Fruit fly (Drosophila melanogaster): ENCODE results near the gene CG31882.

The CG31882 gene

DNA sequence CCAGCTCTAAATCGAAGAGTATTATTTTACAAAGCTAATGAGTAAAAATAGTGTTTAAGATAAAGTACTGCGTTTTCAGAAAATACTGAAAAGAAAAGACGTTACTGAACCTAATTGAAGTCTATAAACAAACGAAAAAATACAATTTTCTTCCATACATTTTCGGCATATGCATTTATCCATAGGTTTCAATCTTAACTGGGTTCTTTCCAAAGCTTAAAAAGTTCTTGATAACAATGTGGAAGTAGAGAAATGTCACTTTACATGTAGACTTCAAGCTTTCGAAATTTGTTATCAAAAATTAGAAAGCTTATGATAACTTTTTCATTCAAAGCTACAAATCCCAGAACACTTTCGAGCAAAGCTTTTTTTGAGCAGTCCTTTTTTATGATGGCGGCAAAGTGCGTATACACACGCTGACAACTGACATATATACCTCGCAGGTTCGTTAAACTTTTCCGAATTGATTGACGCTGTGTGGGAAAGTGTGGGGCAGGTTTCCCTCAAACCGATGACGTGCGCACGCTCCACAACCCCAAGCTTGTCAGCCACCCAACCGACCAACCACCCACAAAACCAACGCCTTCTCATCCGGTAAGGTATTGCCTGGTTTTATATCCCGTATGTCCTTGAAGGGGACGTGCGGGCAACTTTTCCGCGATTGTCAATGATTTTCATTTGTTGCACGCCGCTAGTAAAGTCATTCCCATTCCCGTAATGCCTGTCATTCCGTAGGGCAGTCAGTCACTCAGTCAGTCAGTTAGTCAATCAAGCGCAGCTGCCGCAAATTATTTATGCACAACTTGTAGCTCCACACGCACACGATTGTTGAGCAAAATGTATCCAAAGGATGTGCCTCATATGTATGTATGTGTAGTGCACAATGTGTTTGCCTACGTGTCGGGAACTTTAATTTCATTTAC, 32.4 kb upstream of the CG31882 start:
- no peak for TF ChIP-seq CG34367 (tag; optimal IDR thresholded peaks at IDR 0.05)
- TF ChIP-seq Pif1B (GFP tag; optimal IDR thresholded peaks at IDR 0.05), result no peak
- TF ChIP-seq CG32121 (GFP tag; IDR thresholded peaks at IDR 0.05), result no peak
- TF ChIP-seq D1 (tag; optimal IDR thresholded peaks at IDR 0.05), result no peak
- no peak for TF ChIP-seq Ets98B (GFP tag; IDR thresholded peaks at IDR 0.05)
- no peak for TF ChIP-seq CG12605 (GFP tag; IDR thresholded peaks at IDR 0.05)
- no peak for TF ChIP-seq CG8301 (tag; optimal IDR thresholded peaks at IDR 0.05)
- no peak for TF ChIP-seq gl (tag; optimal IDR thresholded peaks at IDR 0.05)

DNA sequence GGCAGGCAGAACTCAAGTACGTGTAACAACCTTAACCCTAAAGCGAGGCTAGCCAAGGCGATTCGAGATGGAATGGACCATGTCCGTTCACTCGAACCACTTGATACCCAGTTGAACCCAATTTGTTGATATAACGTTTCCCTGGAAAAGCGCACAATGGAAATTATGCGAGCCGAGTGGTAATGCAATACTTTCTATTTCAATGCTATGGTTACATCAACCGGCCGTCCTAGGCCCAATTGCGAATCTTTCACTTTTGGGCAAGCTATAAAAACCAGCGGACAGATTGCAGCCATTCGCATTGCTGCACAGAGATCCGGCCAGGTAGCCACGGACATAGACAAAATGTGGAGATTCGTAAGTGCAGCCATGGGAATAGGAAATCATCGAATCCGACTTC, 31.2 kb upstream of the CG31882 start, which contains the start of gene CG33299:
Gene CG33299 (plus strand): TSS at position 301 of the 400 bp plus-strand sequence.
- no peak for TF ChIP-seq CG8301 (tag; optimal IDR thresholded peaks at IDR 0.05)
- TF ChIP-seq D1 (tag; optimal IDR thresholded peaks at IDR 0.05), result no peak
- no peak for TF ChIP-seq Ets98B (GFP tag; IDR thresholded peaks at IDR 0.05)
- no peak for TF ChIP-seq CG14655 (GFP tag; optimal IDR thresholded peaks at IDR 0.05)
- no peak for TF ChIP-seq CG32121 (GFP tag; IDR thresholded peaks at IDR 0.05)
- no peak for TF ChIP-seq CG34367 (tag; optimal IDR thresholded peaks at IDR 0.05)
- no peak for TF ChIP-seq CG15710 (tag; optimal IDR thresholded peaks at IDR 0.05)
- no peak for TF ChIP-seq Pif1A (GFP tag; optimal IDR thresholded peaks at IDR 0.05)
- no peak for TF ChIP-seq rn (GFP tag; IDR thresholded peaks at IDR 0.05)
- TF ChIP-seq CG17806 (tag; optimal IDR thresholded peaks at IDR 0.05), result no peak
- TF ChIP-seq CG10348 (GFP tag; IDR thresholded peaks at IDR 0.05), result no peak
- no peak for TF ChIP-seq gl (tag; optimal IDR thresholded peaks at IDR 0.05)
- TF ChIP-seq CG8159 (tag; optimal IDR thresholded peaks at IDR 0.05), result no peak
- TF ChIP-seq Snoo (tag; optimal IDR thresholded peaks at IDR 0.05), result no peak
- no peak for TF ChIP-seq EcR (GFP tag; optimal IDR thresholded peaks at IDR 0.05)
- TF ChIP-seq CG4496 (GFP tag; IDR thresholded peaks at IDR 0.05), result no peak
- TF ChIP-seq CG13204 (GFP tag; optimal IDR thresholded peaks at IDR 0.05), result no peak

- peak; percentile 85 for TF ChIP-seq CG8159 (tag; optimal IDR thresholded peaks at IDR 0.05)
- peak; percentile 73 for TF ChIP-seq CG4496 (GFP tag; IDR thresholded peaks at IDR 0.05)
- peak; percentile 60 for TF ChIP-seq CG9948 (tag; optimal IDR thresholded peaks at IDR 0.05)
- peak; percentile 69 for TF ChIP-seq CG8301 (tag; optimal IDR thresholded peaks at IDR 0.05)
- peak; percentile 59 for TF ChIP-seq D1 (tag; optimal IDR thresholded peaks at IDR 0.05)
- peak; percentile 50 for TF ChIP-seq EcR (GFP tag; optimal IDR thresholded peaks at IDR 0.05)
- TF ChIP-seq fd96Ca (GFP tag; IDR thresholded peaks at IDR 0.05), result peak; percentile 73
- peak; percentile 77 for TF ChIP-seq Pif1A (GFP tag; optimal IDR thresholded peaks at IDR 0.05)
- TF ChIP-seq CG12605 (GFP tag; IDR thresholded peaks at IDR 0.05), result peak; percentile 82
- TF ChIP-seq rn (GFP tag; IDR thresholded peaks at IDR 0.05), result peak; percentile 49; the same call in 1 of the 2 replicates
- no peak for TF ChIP-seq gl (tag; optimal IDR thresholded peaks at IDR 0.05)
- peak; percentile 77 for TF ChIP-seq Snoo (tag; optimal IDR thresholded peaks at IDR 0.05)
- peak; percentile 81 for TF ChIP-seq CG17806 (tag; optimal IDR thresholded peaks at IDR 0.05)
- TF ChIP-seq CG32121 (GFP tag; IDR thresholded peaks at IDR 0.05), result peak; percentile 83
- peak; percentile 73 for TF ChIP-seq Pif1B (GFP tag; optimal IDR thresholded peaks at IDR 0.05)
- TF ChIP-seq CG13204 (GFP tag; optimal IDR thresholded peaks at IDR 0.05), result peak; percentile 27
- peak; percentile 27 for TF ChIP-seq CG34367 (tag; optimal IDR thresholded peaks at IDR 0.05)
- TF ChIP-seq CG14655 (GFP tag; optimal IDR thresholded peaks at IDR 0.05), result peak; percentile 78
- TF ChIP-seq CG15710 (tag; optimal IDR thresholded peaks at IDR 0.05), result peak; percentile 58
- peak; percentile 77 for TF ChIP-seq Ets98B (GFP tag; IDR thresholded peaks at IDR 0.05)
- 0 out of 2 replicates have a peak, but pooled peaks have one; percentile 11 for TF ChIP-seq CG10348 (GFP tag; IDR thresholded peaks at IDR 0.05)
These were observed 8.8 kb upstream of the CG31882 start, which contains the start of gene Apoltp for dm6 chr2L:9633811-9634436. TSS of gene Apoltp (plus strand) at chr2L:9634179.

dm6 chr2L:9633098-9633497, 8.0 kb upstream of the CG31882 start:
- no peak for TF ChIP-seq CG12605 (GFP tag; IDR thresholded peaks at IDR 0.05)
- no peak for TF ChIP-seq CG13204 (GFP tag; optimal IDR thresholded peaks at IDR 0.05)
- TF ChIP-seq Ets98B (GFP tag; IDR thresholded peaks at IDR 0.05), result peak; percentile 33; the same call in 1 of the 2 replicates

DNA sequence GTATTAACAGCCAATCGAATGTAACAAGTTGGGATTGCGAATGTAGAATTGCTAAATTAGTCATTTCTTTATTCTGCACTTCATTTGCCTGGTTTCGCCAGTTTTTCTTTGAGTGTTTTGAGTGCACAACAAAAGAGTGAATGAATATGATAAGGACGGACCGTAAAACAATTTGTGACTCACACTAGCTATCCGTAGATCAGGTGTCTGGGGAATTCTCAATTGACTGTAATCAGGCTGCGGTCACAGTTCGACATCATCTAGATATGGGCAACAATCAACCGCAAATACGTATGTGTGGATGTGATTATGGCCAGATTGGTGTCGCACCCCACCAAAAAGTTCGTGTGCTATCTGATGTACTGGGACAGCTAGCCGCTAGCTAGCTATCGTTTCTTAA, 5.2 kb downstream of the CG31882 start:
- TF ChIP-seq Pif1B (GFP tag; optimal IDR thresholded peaks at IDR 0.05) (no peak), fd96Ca (GFP tag; IDR thresholded peaks at IDR 0.05) (no peak), CG8301 (tag; optimal IDR thresholded peaks at IDR 0.05) (no peak)

DNA sequence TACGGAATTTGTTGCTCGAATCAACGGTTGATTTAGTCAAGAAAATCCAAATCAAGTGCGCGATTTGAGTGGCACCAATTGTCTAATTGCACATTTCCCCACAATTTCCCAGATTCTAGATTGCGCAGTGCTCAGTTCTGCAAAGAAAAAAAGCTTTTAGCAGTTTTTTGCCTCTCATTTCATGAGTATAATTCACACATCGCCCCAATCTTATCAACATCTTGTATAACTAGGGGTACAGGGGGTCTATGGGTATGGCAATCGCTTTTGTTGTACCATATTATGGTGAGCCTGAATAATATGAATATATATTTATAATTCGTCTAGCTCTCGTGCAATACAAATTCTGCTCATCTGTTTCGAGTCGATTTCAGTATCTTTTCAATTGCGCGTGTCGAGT, 6.2 kb downstream of the CG31882 start:
- TF ChIP-seq CG13204 (GFP tag; optimal IDR thresholded peaks at IDR 0.05) (no peak), CG34367 (tag; optimal IDR thresholded peaks at IDR 0.05) (no peak), fd96Ca (GFP tag; IDR thresholded peaks at IDR 0.05) (no peak), Ets98B (GFP tag; IDR thresholded peaks at IDR 0.05) (no peak), Pif1B (GFP tag; optimal IDR thresholded peaks at IDR 0.05) (no peak), Snoo (tag; optimal IDR thresholded peaks at IDR 0.05) (no peak), gl (tag; optimal IDR thresholded peaks at IDR 0.05) (no peak), CG8159 (tag; optimal IDR thresholded peaks at IDR 0.05) (no peak), CG15710 (tag; optimal IDR thresholded peaks at IDR 0.05) (no peak), CG8301 (tag; optimal IDR thresholded peaks at IDR 0.05) (no peak), rn (GFP tag; IDR thresholded peaks at IDR 0.05) (no peak), CG4496 (GFP tag; IDR thresholded peaks at IDR 0.05) (no peak)
